Worm (Caenorhabditis elegans): Measurements from ENCODE around the gene egg-2.

The egg-2 gene

DNA sequence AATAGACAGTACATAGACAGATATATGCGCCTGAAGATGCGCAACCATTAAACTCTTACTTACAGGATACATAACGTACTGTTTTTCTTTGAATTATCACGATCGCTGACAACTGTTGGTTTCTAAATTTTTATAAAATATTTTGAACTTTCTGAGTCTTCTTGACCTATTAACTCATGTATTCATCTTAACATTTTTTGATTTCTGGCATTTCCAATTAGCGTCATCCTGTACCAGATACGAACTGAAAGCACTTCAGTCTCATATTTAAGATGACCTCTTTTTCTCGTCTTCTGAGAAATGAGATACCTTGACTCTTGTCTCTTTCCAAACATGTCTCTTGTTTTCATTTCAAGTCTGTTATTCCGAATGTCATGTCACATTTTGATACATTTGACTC, 46.6 kb downstream of the egg-2 start:
- TF ChIP-seq ttx-3 (tag; optimal IDR thresholded peaks at IDR 0.05): no peak
- TF ChIP-seq nhr-232 (tag; optimal IDR thresholded peaks at IDR 0.05): no peak

DNA sequence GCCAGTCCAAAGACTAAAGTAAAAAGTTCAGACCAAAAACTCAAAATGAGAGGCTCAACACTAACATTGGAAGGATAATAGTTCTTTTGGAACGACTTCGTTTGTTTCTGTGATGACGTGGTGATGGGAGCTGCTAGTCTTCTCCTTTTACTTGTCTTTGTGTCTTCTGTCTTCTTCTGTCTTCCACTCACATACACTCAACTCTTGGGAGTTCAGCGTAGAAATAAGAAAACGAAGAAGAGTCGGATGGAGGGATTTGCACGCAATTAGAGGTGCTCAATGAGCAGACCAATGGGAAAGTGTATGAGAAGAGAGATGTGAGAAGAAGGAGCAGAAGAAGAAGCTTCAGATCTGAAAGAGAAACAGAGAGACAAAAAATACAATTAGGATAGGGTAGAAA, 48.3 kb downstream of the egg-2 start:
- TF ChIP-seq unc-42 (tag; optimal IDR thresholded peaks at IDR 0.05): peak; percentile 29
- TF ChIP-seq T23F11.4 (GFP tag; optimal IDR thresholded peaks at IDR 0.05): no peak
- no peak for TF ChIP-seq C38D4.7 (GFP tag; optimal IDR thresholded peaks at IDR 0.05)

DNA sequence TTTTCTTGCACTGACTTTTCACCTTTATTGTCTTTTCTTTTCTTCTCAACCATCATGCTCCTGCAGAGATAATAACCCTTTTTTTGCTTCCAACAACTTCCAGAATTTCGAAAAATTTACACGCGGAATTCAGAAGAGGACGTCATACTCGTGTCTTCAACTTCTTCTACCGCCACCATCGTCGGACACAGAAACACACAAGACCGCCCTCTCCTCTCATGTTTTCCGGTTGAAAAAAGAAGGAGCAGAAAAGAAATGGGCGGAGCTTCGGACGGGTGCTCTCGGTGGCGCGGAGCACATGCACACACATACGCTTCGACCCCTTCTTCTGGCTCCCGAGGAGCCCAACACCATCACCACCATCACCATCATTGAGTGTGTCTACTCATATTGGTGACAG, 51.5 kb downstream of the egg-2 start, which contains the start of gene lgc-38:
TSS of gene lgc-38 (plus strand) at position 301 of the 400 bp plus-strand sequence.
- TF ChIP-seq che-1 (tag; optimal IDR thresholded peaks at IDR 0.05) (no peak), ceh-6 (GFP tag; optimal IDR thresholded peaks at IDR 0.05) (no peak), dmd-4 (tag; optimal IDR thresholded peaks at IDR 0.05; ENCODE audit: borderline replicate concordance) (no peak), fax-1 (tag; optimal IDR thresholded peaks at IDR 0.05) (no peak), unc-55 (GFP tag; optimal IDR thresholded peaks at IDR 0.05) (no peak), unc-86 (tag; optimal IDR thresholded peaks at IDR 0.05) (no peak)
